Worm (Caenorhabditis elegans) whole organism, young adult: Measurements from ENCODE around the gene cst-1.

Source experiments
- F37B4.10 ChIP-seq: fragments of 200-800 bp; sonication (Bioruptor generic); IDR thresholded peaks from 2 replicates; pipeline ENCODE4 v1.3.6; 2022; ENCODE audit warnings: missing genetic modification characterization, missing compliant biosample characterization
- F55B11.4 ChIP-seq: sonication (generic microtip); optimal IDR thresholded peaks from 2 replicates; lab custom pipeline; 2016; ENCODE audit warnings: missing compliant biosample characterization, missing genetic modification characterization, borderline replicate concordance; ENCODE audit not compliant: insufficient read depth
- T07F8.4 ChIP-seq: sonication (generic microtip); optimal IDR thresholded peaks from 2 replicates; lab custom pipeline; 2016; ENCODE audit warnings: mild to moderate bottlenecking, missing genetic modification characterization, moderate library complexity, missing compliant biosample characterization
- ZK185.1 ChIP-seq: sonication (generic microtip); optimal IDR thresholded peaks from 2 replicates; lab custom pipeline; 2016; ENCODE audit warnings: mild to moderate bottlenecking, missing genetic modification characterization, missing compliant biosample characterization; ENCODE audit not compliant: poor library complexity, severe bottlenecking
- attf-3 ChIP-seq: fragments of 200-800 bp; sonication (Bioruptor generic); conservative IDR thresholded peaks from 2 replicates; pipeline ENCODE4 v1.3.6; 2022; ENCODE audit warnings: missing genetic modification reagents, missing genetic modification characterization, missing compliant biosample characterization
- attf-5 ChIP-seq: fragments of 200-800 bp; sonication (Bioruptor generic); optimal IDR thresholded peaks from 2 replicates; lab custom pipeline; 2018; ENCODE audit warnings: mild to moderate bottlenecking, missing genetic modification characterization, missing compliant biosample characterization
- bed-1 ChIP-seq: fragments of 200-800 bp; sonication (Bioruptor generic); IDR thresholded peaks from 2 replicates; pipeline ENCODE4 v1.3.6; 2022; ENCODE audit warnings: missing genetic modification reagents, missing genetic modification characterization, missing compliant biosample characterization
- cebp-2 ChIP-seq: fragments of 200-800 bp; sonication (Bioruptor generic); IDR thresholded peaks from 2 replicates; pipeline ENCODE4 v1.3.6; 2022; ENCODE audit warnings: missing genetic modification characterization, missing compliant biosample characterization
- ceh-100 ChIP-seq: fragments of 200-800 bp; sonication (Bioruptor generic); IDR thresholded peaks from 2 replicates; pipeline ENCODE4 v1.3.6; 2022; ENCODE audit warnings: missing genetic modification reagents, missing genetic modification characterization, missing compliant biosample characterization
- chd-7 ChIP-seq: sonication (generic microtip); optimal IDR thresholded peaks from 2 replicates; lab custom pipeline; 2016; ENCODE audit warnings: mild to moderate bottlenecking, missing genetic modification characterization, moderate library complexity, missing compliant biosample characterization
- die-1 ChIP-seq: sonication (generic microtip); optimal IDR thresholded peaks from 2 replicates; lab custom pipeline; 2016; ENCODE audit warnings: missing genotype, mild to moderate bottlenecking, missing genetic modification characterization, missing compliant biosample characterization
- dpff-1 ChIP-seq: sonication (generic microtip); optimal IDR thresholded peaks from 2 replicates; lab custom pipeline; 2017; ENCODE audit warnings: mild to moderate bottlenecking, missing genetic modification characterization, missing compliant biosample characterization
- egl-44 ChIP-seq: fragments of 200-800 bp; sonication (Bioruptor generic); IDR thresholded peaks from 2 replicates; pipeline ENCODE4 v1.3.6; 2022; ENCODE audit warnings: missing genetic modification reagents, missing genetic modification characterization, missing compliant biosample characterization
- egrh-3 ChIP-seq: fragments of 200-800 bp; sonication (Bioruptor generic); IDR thresholded peaks from 2 replicates; pipeline ENCODE4 v1.3.6; 2022; ENCODE audit warnings: missing genetic modification reagents, missing genetic modification characterization, missing compliant biosample characterization
- hrde-1 ChIP-seq: sonication (generic microtip); optimal IDR thresholded peaks from 2 replicates; lab custom pipeline; 2016; ENCODE audit warnings: missing genetic modification characterization, mild to moderate bottlenecking, missing compliant biosample characterization, moderate library complexity, missing genotype, missing genetic modification reagents, borderline replicate concordance
- let-526 ChIP-seq: fragments of 200-800 bp; sonication (Bioruptor generic); IDR thresholded peaks from 2 replicates; pipeline ENCODE4 v1.3.6; 2022; ENCODE audit warnings: missing genetic modification reagents, missing genetic modification characterization, missing compliant biosample characterization
- lin-40 ChIP-seq: sonication (generic microtip); optimal IDR thresholded peaks from 2 replicates; lab custom pipeline; 2016; ENCODE audit warnings: missing genetic modification characterization, mild to moderate bottlenecking, missing compliant biosample characterization, missing genotype, missing genetic modification reagents
- lsy-27 ChIP-seq: sonication (generic microtip); optimal IDR thresholded peaks from 2 replicates; lab custom pipeline; 2017; ENCODE audit warnings: missing genetic modification characterization, mild to moderate bottlenecking, missing compliant biosample characterization, antibody characterized with exemption, missing genotype, borderline replicate concordance; ENCODE audit not compliant: insufficient read depth
- mcd-1 ChIP-seq: fragments of 200-800 bp; sonication (Bioruptor generic); IDR thresholded peaks from 2 replicates; pipeline ENCODE4 v1.3.6; 2022; ENCODE audit warnings: missing genetic modification reagents, missing genetic modification characterization, missing compliant biosample characterization
- mel-28 ChIP-seq: sonication (generic microtip); optimal IDR thresholded peaks from 2 replicates; lab custom pipeline; 2016; ENCODE audit warnings: borderline replicate concordance, mild to moderate bottlenecking, missing genetic modification characterization, missing compliant biosample characterization
- mxl-1 ChIP-seq: sonication (generic microtip); optimal IDR thresholded peaks from 2 replicates; lab custom pipeline; 2016; ENCODE audit warnings: missing genetic modification characterization, missing compliant biosample characterization
- rcor-1 ChIP-seq: fragments of 200-800 bp; sonication (Bioruptor generic); IDR thresholded peaks from 2 replicates; pipeline ENCODE4 v1.3.6; 2022; ENCODE audit warnings: missing genetic modification reagents, missing genetic modification characterization, missing compliant biosample characterization
- sdz-38 ChIP-seq: sonication (generic microtip); optimal IDR thresholded peaks from 2 replicates; lab custom pipeline; 2016; ENCODE audit warnings: missing genotype, missing genetic modification characterization, missing compliant biosample characterization
- snpc-1.3 ChIP-seq: sonication (generic microtip); optimal IDR thresholded peaks from 2 replicates; lab custom pipeline; 2017; ENCODE audit warnings: missing genetic modification characterization, mild to moderate bottlenecking, missing compliant biosample characterization, antibody characterized with exemption, moderate library complexity, missing genotype, missing genetic modification reagents; ENCODE audit not compliant: insufficient read depth
- snpc-3.4 ChIP-seq: sonication (generic microtip); optimal IDR thresholded peaks from 2 replicates; lab custom pipeline; 2017; ENCODE audit warnings: missing genetic modification characterization, mild to moderate bottlenecking, missing compliant biosample characterization, antibody characterized with exemption, moderate library complexity, missing genotype, missing genetic modification reagents
- somi-1 ChIP-seq: fragments of 200-800 bp; sonication (Bioruptor generic); optimal IDR thresholded peaks from 2 replicates; lab custom pipeline; 2018; ENCODE audit warnings: mild to moderate bottlenecking, missing genetic modification characterization, missing compliant biosample characterization
- sptf-2 ChIP-seq: fragments of 200-800 bp; sonication (Bioruptor generic); optimal IDR thresholded peaks from 2 replicates; lab custom pipeline; 2018; ENCODE audit warnings: mild to moderate bottlenecking, missing genetic modification characterization, missing compliant biosample characterization
- zfh-2 ChIP-seq: fragments of 200-800 bp; sonication (Bioruptor generic); conservative IDR thresholded peaks from 2 replicates; pipeline ENCODE4 v1.3.6; 2022; ENCODE audit warnings: missing genetic modification reagents, missing genetic modification characterization, missing compliant biosample characterization
- ztf-26 ChIP-seq: sonication (generic microtip); optimal IDR thresholded peaks from 2 replicates; lab custom pipeline; 2017; ENCODE audit warnings: missing genetic modification characterization, missing compliant biosample characterization

Gene cst-1

DNA sequence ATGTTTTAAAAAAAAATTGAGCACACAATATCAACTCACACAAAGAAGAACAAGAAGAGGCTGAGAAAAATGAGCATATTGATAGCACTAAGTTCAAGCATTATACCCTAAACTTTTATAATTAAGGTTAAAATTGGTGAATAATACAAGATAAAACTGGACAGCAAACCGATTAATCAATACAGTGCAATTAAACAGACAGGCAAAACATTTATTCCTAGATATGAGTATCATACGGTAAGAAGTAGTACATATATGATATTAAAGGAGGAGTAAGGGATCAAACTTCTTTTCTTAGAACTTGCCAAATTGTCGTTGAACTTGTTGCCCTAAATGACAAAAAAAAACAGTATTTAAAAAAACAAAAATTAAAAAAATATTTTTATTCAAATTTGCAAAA, 32.6 kb downstream of the cst-1 start, which contains the start of gene R160.14:
R160.14 (minus strand) TSS at position 101 of the 400 bp plus-strand sequence.
- no peak for TF ChIP-seq sptf-2 (GFP tag; lab: Kevin White, UChicago)
- no peak for TF ChIP-seq hrde-1 (tag; lab: Kevin White, UChicago)
- no peak for TF ChIP-seq snpc-1.3
- no peak for TF ChIP-seq snpc-3.4 (tag; lab: Kevin White, UChicago)

DNA sequence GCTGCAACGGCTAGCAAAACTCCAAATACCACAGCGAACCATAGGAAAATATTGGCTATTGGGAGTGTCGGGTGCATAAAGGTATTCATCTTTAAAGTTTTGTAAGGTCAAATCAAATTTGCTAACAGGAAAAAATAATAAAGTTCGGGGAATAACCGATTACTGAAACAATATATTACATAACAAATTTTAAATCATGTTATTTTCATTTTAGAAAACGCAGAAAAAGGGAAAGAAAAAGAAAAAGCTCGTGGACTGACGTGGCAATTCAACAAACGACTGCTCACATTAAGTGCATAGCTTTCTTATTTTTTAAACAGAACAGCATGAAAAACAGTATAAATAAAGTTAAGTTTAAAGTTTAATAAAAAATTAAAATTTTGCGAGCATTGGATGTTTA, 33.7 kb downstream of the cst-1 start, which contains the start of gene R160.6:
R160.6 (minus strand) TSS at position 101 of the 400 bp plus-strand sequence.
- TF ChIP-seq F37B4.10 (GFP tag; lab: Robert Waterston, UW): no peak
- no peak for TF ChIP-seq lsy-27 (tag; lab: Kevin White, UChicago)
- no peak for TF ChIP-seq egl-44 (GFP tag; lab: Robert Waterston, UW)
- TF ChIP-seq mxl-1: no peak
- no peak for TF ChIP-seq snpc-3.4 (tag; lab: Kevin White, UChicago)
- TF ChIP-seq attf-3 (GFP tag; lab: Robert Waterston, UW): no peak
- TF ChIP-seq attf-5 (GFP tag; lab: Kevin White, UChicago): no peak
- TF ChIP-seq F55B11.4 (tag; lab: Kevin White, UChicago): no peak
- no peak for TF ChIP-seq ZK185.1 (tag; lab: Kevin White, UChicago)

DNA sequence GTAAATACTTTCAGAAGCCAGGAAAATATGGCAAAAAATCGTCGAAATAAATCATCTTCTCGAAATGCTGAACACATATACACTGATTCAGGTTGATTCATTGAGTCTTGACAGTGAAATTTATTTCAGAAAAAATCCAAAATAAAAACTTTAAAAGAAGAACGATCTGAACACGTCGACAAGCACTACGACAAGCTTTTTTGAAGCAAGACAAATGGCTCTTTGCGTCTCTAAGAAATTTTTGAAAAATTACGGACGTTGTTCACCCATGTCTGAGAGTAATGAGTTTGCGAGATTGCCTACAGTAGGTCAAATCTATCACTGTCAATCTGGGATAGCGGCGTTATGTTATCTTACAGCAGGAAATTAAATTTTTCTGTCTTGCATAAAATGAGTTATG, 37.4 kb downstream of the cst-1 start, which contains the start of gene R160.2:
R160.2 (minus strand) TSS at position 101 of the 400 bp plus-strand sequence.
- TF ChIP-seq sdz-38 (tag; lab: Kevin White, UChicago): no peak
- no peak for TF ChIP-seq cebp-2 (GFP tag; lab: Robert Waterston, UW)
- TF ChIP-seq mcd-1 (GFP tag; lab: Robert Waterston, UW): no peak
- TF ChIP-seq T07F8.4 (tag; lab: Kevin White, UChicago): no peak
- no peak for TF ChIP-seq dpff-1 (tag; lab: Kevin White, UChicago)
- TF ChIP-seq somi-1 (GFP tag; lab: Kevin White, UChicago): no peak
- TF ChIP-seq lin-40: no peak
- TF ChIP-seq rcor-1 (GFP tag; lab: Robert Waterston, UW): no peak
- no peak for TF ChIP-seq let-526
- no peak for TF ChIP-seq chd-7

DNA sequence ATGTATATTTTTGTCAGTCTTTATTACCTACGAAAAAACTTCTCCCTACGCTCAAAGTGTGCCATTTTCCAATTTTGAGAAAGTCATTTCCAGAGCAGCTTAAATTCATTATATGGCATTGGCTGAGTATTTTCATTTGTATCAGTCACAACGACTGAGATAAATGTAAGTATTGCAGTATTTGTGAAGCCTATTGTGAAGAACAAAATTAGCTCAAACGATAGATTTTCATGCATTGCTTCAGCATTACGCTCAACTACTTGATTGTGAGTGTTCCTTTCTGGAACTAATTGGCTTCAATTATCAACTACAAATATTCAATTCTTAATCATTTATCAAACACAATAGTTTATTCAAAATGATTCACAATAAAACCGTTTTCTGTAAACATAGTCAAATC, 38.3 kb downstream of the cst-1 start, which contains the start of gene R160.12:
R160.12 (minus strand) TSS at position 101 of the 400 bp plus-strand sequence.
- no peak for TF ChIP-seq ceh-100 (GFP tag; lab: Robert Waterston, UW)
- no peak for TF ChIP-seq bed-1 (GFP tag; lab: Robert Waterston, UW)

DNA sequence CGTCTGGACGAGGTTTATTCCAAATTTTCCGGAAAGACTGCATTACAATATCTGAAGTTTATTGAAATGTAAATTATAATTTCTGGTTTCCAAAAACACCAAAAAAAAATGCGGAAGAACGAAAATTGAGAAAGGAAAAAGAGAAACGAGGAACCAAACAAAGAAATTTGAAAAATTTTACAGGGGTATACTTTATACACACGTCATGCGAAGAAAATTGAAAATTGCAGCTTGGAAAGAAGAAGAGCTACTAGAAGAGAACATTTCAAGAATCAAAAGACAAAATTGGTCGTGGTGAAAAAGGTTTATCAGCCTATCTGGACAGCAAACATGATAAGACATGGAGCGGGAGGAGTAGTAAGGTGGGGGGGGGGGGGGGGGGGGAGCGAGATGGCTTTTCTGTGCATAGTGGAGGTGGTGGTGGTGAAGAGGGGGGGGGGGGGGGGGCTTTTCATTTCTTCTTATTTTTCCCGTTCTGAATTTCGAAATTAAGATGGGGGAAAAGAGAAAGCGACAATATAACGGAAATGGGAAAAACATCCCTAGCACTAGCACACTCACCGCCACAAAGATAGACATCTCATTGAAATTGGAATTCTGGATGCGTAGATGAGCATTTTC, 44.0 kb downstream of the cst-1 start, which contains the start of gene lst-2:
lst-2 (minus strand) TSS at position 51 of the 621 bp plus-strand sequence.
- TF ChIP-seq mel-28 (no peak), die-1 (tag; lab: Kevin White, UChicago) (no peak), mcd-1 (GFP tag; lab: Robert Waterston, UW) (peak; percentile 27; the same call in 1 of the 2 replicates), zfh-2 (peak; percentile 79), ztf-26 (tag; lab: Kevin White, UChicago) (no peak), egrh-3 (GFP tag; lab: Robert Waterston, UW) (peak; percentile 90; the same call in 1 of the 2 replicates)
- TF ChIP-seq, all 124 proteins: peak for 3
